Worm (Caenorhabditis elegans) whole organism, L1 larva: ENCODE measurements around the gene R08F11.1.

Experiments used
- C04F5.9 ChIP-seq: sonication (generic microtip); optimal IDR thresholded peaks from 2 replicates; lab custom pipeline; 2016; ENCODE audit warnings: missing genetic modification characterization, missing compliant biosample characterization
- C34B4.2 ChIP-seq: sonication (generic microtip); optimal IDR thresholded peaks from 2 replicates; lab custom pipeline; 2017; ENCODE audit warnings: mild to moderate bottlenecking, missing genetic modification characterization, missing compliant biosample characterization
- aha-1 ChIP-seq: fragments of 150-350 bp; optimal IDR thresholded peaks from 2 replicates; lab custom pipeline; 2014; ENCODE audit warnings: missing biosample characterization, missing genetic modification characterization
- ceh-63 ChIP-seq: fragments of 200-800 bp; sonication (Bioruptor generic); optimal IDR thresholded peaks from 2 replicates; lab custom pipeline; 2018; ENCODE audit warnings: mild to moderate bottlenecking, missing genetic modification characterization, missing compliant biosample characterization
- ceh-88 ChIP-seq: fragments of 200-800 bp; sonication (Bioruptor generic); IDR thresholded peaks from 2 replicates; pipeline ENCODE4 v1.3.6; 2022; ENCODE audit warnings: missing genetic modification characterization, missing compliant biosample characterization
- ces-1 ChIP-seq: fragments of 150-350 bp; optimal IDR thresholded peaks from 2 replicates; lab custom pipeline; 2014; ENCODE audit warnings: missing biosample characterization, missing genetic modification reagents, missing genetic modification characterization
- efl-1 ChIP-seq, 4 experiments: fragments of 150-350 bp; optimal IDR thresholded peaks in 3 of 4; peaks in 1 of 4; 1 replicate in 1 of 4; 2 replicates in 3 of 4; lab custom pipeline; 2014; ENCODE audit warnings: missing biosample characterization in 2 of 4, missing genetic modification characterization in 2 of 4, missing genetic modification reagents in 2 of 4
- egl-27 ChIP-seq, 2 experiments: fragments of 150-350 bp in 1 of 2; sonication (generic microtip); optimal IDR thresholded peaks; 3 replicates each; lab custom pipeline; 2017 to 2018; ENCODE audit warnings: missing biosample characterization in 2 of 2, missing genetic modification characterization in 2 of 2, missing genetic modification reagents in 2 of 2
- elt-3 ChIP-seq, 6 experiments: fragments of 150-350 bp in 1 of 6; sonication (generic microtip); optimal IDR thresholded peaks; 2 replicates each; lab custom pipeline; 2017 to 2018; ENCODE audit warnings: missing biosample characterization in 6 of 6, missing genetic modification characterization in 6 of 6, inconsistent platforms in 1 of 6
- ets-5 ChIP-seq: fragments of 200-800 bp; sonication (Bioruptor generic); IDR thresholded peaks from 2 replicates; pipeline ENCODE4 v1.3.6; 2022; ENCODE audit warnings: missing genetic modification characterization, missing compliant biosample characterization
- grh-1 ChIP-seq: fragments of 200-800 bp; sonication (Bioruptor generic); IDR thresholded peaks from 2 replicates; pipeline ENCODE4 v1.3.6; 2022; ENCODE audit warnings: missing genetic modification reagents, missing genetic modification characterization, missing compliant biosample characterization
- hlh-17 ChIP-seq: fragments of 200-800 bp; sonication (Bioruptor generic); optimal IDR thresholded peaks from 2 replicates; lab custom pipeline; 2018; ENCODE audit warnings: missing genetic modification characterization, mild to moderate bottlenecking, missing compliant biosample characterization, moderate library complexity, borderline replicate concordance
- hpl-2 ChIP-seq: fragments of 150-350 bp; optimal IDR thresholded peaks from 2 replicates; lab custom pipeline; 2014; ENCODE audit warnings: missing biosample characterization, missing genetic modification reagents, missing genetic modification characterization
- irx-1 ChIP-seq: sonication (generic microtip); optimal IDR thresholded peaks from 2 replicates; lab custom pipeline; 2016; ENCODE audit warnings: missing genetic modification characterization, missing compliant biosample characterization
- lin-13 ChIP-seq: fragments of 150-350 bp; optimal IDR thresholded peaks from 2 replicates; lab custom pipeline; 2014; ENCODE audit warnings: missing biosample characterization, missing genetic modification reagents, missing genetic modification characterization
- lin-35 ChIP-seq, 2 experiments: fragments of 150-350 bp; optimal IDR thresholded peaks; 2 replicates each; lab custom pipeline; 2014; ENCODE audit warnings: missing biosample characterization in 2 of 2, missing genetic modification characterization in 2 of 2, missing genetic modification reagents in 2 of 2
- lir-3 ChIP-seq: sonication (generic microtip); optimal IDR thresholded peaks from 2 replicates; lab custom pipeline; 2016; ENCODE audit warnings: mild to moderate bottlenecking, missing genetic modification characterization, moderate library complexity, missing compliant biosample characterization; ENCODE audit not compliant: poor library complexity
- lsy-2 ChIP-seq, 2 experiments: fragments of 150-350 bp; optimal IDR thresholded peaks; 2 replicates each; lab custom pipeline; 2014; ENCODE audit warnings: missing biosample characterization in 2 of 2, missing genetic modification characterization in 2 of 2
- mep-1 ChIP-seq: fragments of 150-350 bp; optimal IDR thresholded peaks from 2 replicates; lab custom pipeline; 2014; ENCODE audit warnings: missing biosample characterization, missing genetic modification characterization
- nhr-76 ChIP-seq: sonication (generic microtip); optimal IDR thresholded peaks from 2 replicates; lab custom pipeline; 2017; ENCODE audit warnings: missing biosample characterization, missing genetic modification characterization
- nhr-84 ChIP-seq: sonication (generic microtip); optimal IDR thresholded peaks from 2 replicates; lab custom pipeline; 2017; ENCODE audit warnings: missing biosample characterization, missing genetic modification characterization
- nhr-85 ChIP-seq: sonication (generic microtip); peaks from one replicate; lab custom pipeline; 2016; ENCODE audit warnings: missing genetic modification characterization, inconsistent platforms, missing compliant biosample characterization
- nhr-90 ChIP-seq: sonication (generic microtip); optimal IDR thresholded peaks from 2 replicates; lab custom pipeline; 2016; ENCODE audit warnings: mild to moderate bottlenecking, missing genetic modification characterization, missing compliant biosample characterization; ENCODE audit not compliant: poor library complexity
- pag-3 ChIP-seq: sonication (generic microtip); optimal IDR thresholded peaks from 2 replicates; lab custom pipeline; 2017; ENCODE audit warnings: missing genetic modification characterization, mild to moderate bottlenecking, missing compliant biosample characterization, antibody characterized with exemption, borderline replicate concordance; ENCODE audit not compliant: insufficient read depth
- skn-1 ChIP-seq: fragments of 150-350 bp; optimal IDR thresholded peaks from 2 replicates; lab custom pipeline; 2014; ENCODE audit warnings: missing biosample characterization, missing genetic modification characterization
- sox-4 ChIP-seq: sonication (generic microtip); optimal IDR thresholded peaks from 2 replicates; lab custom pipeline; 2016; ENCODE audit warnings: missing genetic modification characterization, missing compliant biosample characterization
- sptf-1 ChIP-seq: fragments of 150-350 bp; optimal IDR thresholded peaks from 2 replicates; lab custom pipeline; 2014; ENCODE audit warnings: missing biosample characterization, missing genetic modification characterization
- swsn-7 ChIP-seq: sonication (generic microtip); optimal IDR thresholded peaks from 2 replicates; lab custom pipeline; 2016; ENCODE audit warnings: missing genetic modification characterization, missing compliant biosample characterization
- tlp-1 ChIP-seq: fragments of 150-350 bp; optimal IDR thresholded peaks from 2 replicates; lab custom pipeline; 2014; ENCODE audit warnings: missing biosample characterization, missing genetic modification characterization
- unc-62 ChIP-seq: fragments of 150-350 bp; optimal IDR thresholded peaks from 2 replicates; lab custom pipeline; 2014; ENCODE audit warnings: missing biosample characterization, missing genetic modification reagents, missing genetic modification characterization
- xbp-1 ChIP-seq: sonication (generic microtip); optimal IDR thresholded peaks from 2 replicates; lab custom pipeline; 2016; ENCODE audit warnings: missing genetic modification characterization, missing compliant biosample characterization
- zip-4 ChIP-seq: fragments of 200-800 bp; sonication (Bioruptor generic); optimal IDR thresholded peaks from 2 replicates; lab custom pipeline; 2018; ENCODE audit warnings: mild to moderate bottlenecking, missing genetic modification characterization, moderate library complexity, missing compliant biosample characterization
- ztf-4 ChIP-seq: fragments of 150-350 bp; optimal IDR thresholded peaks from 2 replicates; lab custom pipeline; 2014; ENCODE audit warnings: missing biosample characterization, missing genetic modification characterization

The R08F11.1 gene

ce11 chrV:3814938-3815337 lies 30.9 kb upstream of the R08F11.1 start, which contains the start of gene H10D18.1 (continued):
- TF ChIP-seq nhr-90 (tag; lab: Kevin White, UChicago) (no peak), ztf-4 (no peak), grh-1 (GFP tag; lab: Robert Waterston, UW) (no peak), skn-1 (tag; lab: Kevin White, UChicago) (no peak), egl-27 (tag; optimal IDR thresholded peaks at IDR 0.05; lab: Kevin White, UChicago) (no peak), lir-3 (tag; lab: Kevin White, UChicago) (no peak), ceh-88 (GFP tag; lab: Robert Waterston, UW) (no peak), zip-4 (GFP tag; lab: Kevin White, UChicago) (no peak), lin-35 (GFP tag; optimal IDR thresholded peaks at IDR 0.05; lab: Kevin White, UChicago) (no peak), lin-13 (no peak), hlh-17 (no peak)

ce11 chrV:3814009-3814408 lies 30.0 kb upstream of the R08F11.1 start:
- TF ChIP-seq unc-62: no peak
- TF ChIP-seq ces-1 (GFP tag; lab: Kevin White, UChicago): no peak
- TF ChIP-seq efl-1 (optimal IDR thresholded peaks at IDR 0.05; lab: Kevin White, UChicago): no peak
- peak in 1 of 2 experiments; percentile 37 for TF ChIP-seq efl-1 (GFP tag; optimal IDR thresholded peaks at IDR 0.05 in 1 of 2; lab: Kevin White, UChicago)
- TF ChIP-seq nhr-90 (tag; lab: Kevin White, UChicago): no peak

ce11 chrV:3812291-3812690 lies 28.3 kb upstream of the R08F11.1 start, which contains the start of gene scl-12:
TSS of gene scl-12 (plus strand) at chrV:3812591.
- TF ChIP-seq pag-3 (tag; lab: Kevin White, UChicago) (no peak), efl-1 (optimal IDR thresholded peaks at IDR 0.05; lab: Kevin White, UChicago) (no peak), efl-1 (GFP tag; optimal IDR thresholded peaks at IDR 0.05 in 1 of 2; lab: Kevin White, UChicago) (peak in 1 of 2 experiments; percentile 80)

- TF ChIP-seq xbp-1 (no peak), swsn-7 (tag; lab: Kevin White, UChicago) (no peak), C34B4.2 (tag; lab: Kevin White, UChicago) (no peak), sox-4 (tag; lab: Kevin White, UChicago) (no peak), tlp-1 (tag; lab: Kevin White, UChicago) (no peak), elt-3 (tag; optimal IDR thresholded peaks at IDR 0.05; lab: Kevin White, UChicago) (no peak), lsy-2 (tag; optimal IDR thresholded peaks at IDR 0.05; lab: Kevin White, UChicago) (no peak), aha-1 (tag; lab: Kevin White, UChicago) (no peak), pag-3 (tag; lab: Kevin White, UChicago) (no peak), nhr-84 (tag; lab: Kevin White, UChicago) (no peak), zip-4 (GFP tag; lab: Kevin White, UChicago) (no peak)
Measured at ce11 chrV:3811541-3811940, 27.5 kb upstream of the R08F11.1 start, which contains the start of gene scl-13. TSS of gene scl-13 (minus strand) at chrV:3811641.

ce11 chrV:3810035-3810434 lies 26.0 kb upstream of the R08F11.1 start:
- no peak for TF ChIP-seq ces-1 (GFP tag; lab: Kevin White, UChicago)
- no peak for TF ChIP-seq efl-1 (optimal IDR thresholded peaks at IDR 0.05; lab: Kevin White, UChicago)
- TF ChIP-seq efl-1 (GFP tag; optimal IDR thresholded peaks at IDR 0.05 in 1 of 2; lab: Kevin White, UChicago): peak in 1 of 2 experiments; percentile 59
- TF ChIP-seq lin-35 (GFP tag; optimal IDR thresholded peaks at IDR 0.05; lab: Kevin White, UChicago): no peak
- TF ChIP-seq sptf-1 (tag; lab: Kevin White, UChicago): no peak
- TF ChIP-seq nhr-85: peak; percentile 36
- no peak for TF ChIP-seq aha-1 (tag; lab: Kevin White, UChicago)

ce11 chrV:3808336-3808735 lies 24.3 kb upstream of the R08F11.1 start, which contains the start of gene srw-6:
TSS of gene srw-6 (plus strand) at chrV:3808636.
- TF ChIP-seq mep-1 (tag; lab: Kevin White, UChicago): no peak
- no peak for TF ChIP-seq hpl-2
- no peak for TF ChIP-seq skn-1 (tag; lab: Kevin White, UChicago)
- TF ChIP-seq hlh-17: no peak
- no peak for TF ChIP-seq ceh-63 (GFP tag; lab: Kevin White, UChicago)
- TF ChIP-seq irx-1 (tag; lab: Kevin White, UChicago): no peak
- TF ChIP-seq nhr-76: no peak
- no peak for TF ChIP-seq ets-5 (GFP tag; lab: Robert Waterston, UW)
- TF ChIP-seq C04F5.9 (tag; lab: Kevin White, UChicago): no peak
